Worm (Caenorhabditis elegans): ENCODE data around the gene pat-2.

pat-2 gene

DNA sequence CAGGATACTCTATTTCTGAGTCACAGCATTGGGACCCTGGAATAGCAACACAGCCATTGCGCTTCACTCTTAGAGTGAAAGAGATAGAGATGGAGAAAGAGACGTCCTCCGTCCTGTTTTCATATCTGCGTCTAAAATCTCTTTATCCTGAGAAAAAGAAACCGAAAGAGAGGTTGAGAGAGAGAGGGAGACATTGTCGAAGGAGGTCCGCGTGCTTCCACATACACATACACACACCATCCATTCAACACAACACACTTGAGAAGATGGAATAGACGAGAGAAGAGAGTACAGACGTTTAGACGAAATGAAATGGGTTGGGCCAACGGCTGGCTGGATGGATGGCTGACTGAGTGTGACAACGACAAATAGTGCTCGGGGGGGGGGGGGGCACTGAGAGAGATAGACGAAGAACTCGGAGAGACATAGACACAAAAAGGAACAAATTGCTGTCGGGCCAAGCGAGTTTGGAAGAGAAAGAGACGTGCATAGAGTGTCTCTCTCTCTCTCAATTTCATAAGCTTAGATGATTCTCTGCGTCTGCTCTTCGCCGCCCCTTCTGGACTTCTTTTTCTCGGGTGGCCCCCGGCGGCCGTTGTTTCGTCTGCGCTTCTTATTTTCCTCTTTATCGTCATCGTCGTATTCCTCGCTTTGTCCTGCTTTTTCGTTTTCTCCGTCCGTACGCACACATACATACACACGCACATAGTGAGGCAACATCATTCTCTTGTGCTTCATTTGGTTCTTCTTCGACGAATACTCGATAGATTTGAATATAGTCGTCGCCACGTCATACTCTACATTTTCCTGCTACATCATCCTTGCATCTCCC lies 18.5 kb upstream of the pat-2 start, which contains the start of gene F54F2.6:
Gene F54F2.6 (minus strand): TSS at position 738 of the 832 bp plus-strand sequence.
- TF ChIP-seq egl-27 (tag; optimal IDR thresholded peaks at IDR 0.05): peak; percentile 93
- no peak for TF ChIP-seq skn-1 (tag; optimal IDR thresholded peaks at IDR 0.05)
- TF ChIP-seq elt-3 (tag; optimal IDR thresholded peaks at IDR 0.05): no peak
- peak; percentile 31 for TF ChIP-seq sma-3 (GFP tag; optimal IDR thresholded peaks at IDR 0.05)
- peak; percentile 59 to 92 for TF ChIP-seq lsy-2 (tag; optimal IDR thresholded peaks at IDR 0.05)
- no peak for TF ChIP-seq ztf-1 (GFP tag; conservative IDR thresholded peaks at IDR 0.05)
- peak; percentile 81 for TF ChIP-seq nhr-25 (tag; optimal IDR thresholded peaks at IDR 0.05)
- TF ChIP-seq ama-1 (optimal IDR thresholded peaks at IDR 0.05): no peak
- peak; percentile 95 for TF ChIP-seq Y55F3AM.14 (GFP tag; optimal IDR thresholded peaks at IDR 0.05)
- TF ChIP-seq lin-11 (tag; optimal IDR thresholded peaks at IDR 0.05): peak; percentile 65
- TF ChIP-seq ztf-11 (tag; optimal IDR thresholded peaks at IDR 0.05): peak; percentile 54
- TF ChIP-seq dmd-4 (tag; optimal IDR thresholded peaks at IDR 0.05): no peak
- TF ChIP-seq lin-39 (tag; optimal IDR thresholded peaks at IDR 0.05): peak; percentile 82
- no peak for TF ChIP-seq peb-1 (tag; optimal IDR thresholded peaks at IDR 0.05)
- peak; percentile 96 for TF ChIP-seq nhr-6 (tag; optimal IDR thresholded peaks at IDR 0.05)
- peak; percentile 26 for TF ChIP-seq nhr-237 (tag; optimal IDR thresholded peaks at IDR 0.05)
- peak; percentile 96 for TF ChIP-seq C34F6.9 (tag; optimal IDR thresholded peaks at IDR 0.05)
- peak; percentile 1 for TF ChIP-seq ZK546.5 (tag; optimal IDR thresholded peaks at IDR 0.05)
- TF ChIP-seq unc-62 (GFP tag; optimal IDR thresholded peaks at IDR 0.05): peak; percentile 85
- peak; percentile 87 for TF ChIP-seq crh-2 (tag; optimal IDR thresholded peaks at IDR 0.05)
- TF ChIP-seq mdl-1 (tag; optimal IDR thresholded peaks at IDR 0.05): peak; percentile 85 to 98
- peak; percentile 99 for TF ChIP-seq F13H6.1 (tag; optimal IDR thresholded peaks at IDR 0.05)
- no peak for TF ChIP-seq unc-39 (tag; optimal IDR thresholded peaks at IDR 0.05)
- peak; percentile 83 for TF ChIP-seq blmp-1 (tag; optimal IDR thresholded peaks at IDR 0.05; ENCODE audit: insufficient read depth)
- peak; percentile 54 for TF ChIP-seq fos-1 (tag; optimal IDR thresholded peaks at IDR 0.05)
- TF ChIP-seq nhr-23 (tag; optimal IDR thresholded peaks at IDR 0.05): no peak
- TF ChIP-seq unc-55 (GFP tag; optimal IDR thresholded peaks at IDR 0.05): peak; percentile 85
- TF ChIP-seq ceh-82 (tag; optimal IDR thresholded peaks at IDR 0.05): no peak
- peak; percentile 90 for TF ChIP-seq alr-1 (tag; optimal IDR thresholded peaks at IDR 0.05)
- TF ChIP-seq ztf-4 (tag; optimal IDR thresholded peaks at IDR 0.05): peak; percentile 89
- no peak for TF ChIP-seq nhr-11 (tag; optimal IDR thresholded peaks at IDR 0.05)
- TF ChIP-seq nhr-12 (tag; optimal IDR thresholded peaks at IDR 0.05): no peak
- TF ChIP-seq elt-1 (tag; optimal IDR thresholded peaks at IDR 0.05): no peak
- peak; percentile 90 for TF ChIP-seq nhr-21 (tag; optimal IDR thresholded peaks at IDR 0.05)
- no peak for TF ChIP-seq nhr-10 (tag; optimal IDR thresholded peaks at IDR 0.05)
- TF ChIP-seq ceh-16 (tag; optimal IDR thresholded peaks at IDR 0.05): no peak
- no peak for TF ChIP-seq nhr-77 (tag; optimal IDR thresholded peaks at IDR 0.05)
- TF ChIP-seq zag-1 (tag; optimal IDR thresholded peaks at IDR 0.05): peak; percentile 92
- TF ChIP-seq aly-2 (tag; optimal IDR thresholded peaks at IDR 0.05): no peak
- TF ChIP-seq lin-13 (GFP tag; optimal IDR thresholded peaks at IDR 0.05): peak; percentile 82
- peak; percentile 64 for TF ChIP-seq gmeb-1 (tag; optimal IDR thresholded peaks at IDR 0.05)
- peak; percentile 94 for TF ChIP-seq mab-5 (tag; optimal IDR thresholded peaks at IDR 0.05)
- peak; percentile 95 for TF ChIP-seq nhr-129 (tag; optimal IDR thresholded peaks at IDR 0.05)
- no peak for TF ChIP-seq mbf-1 (tag; optimal IDR thresholded peaks at IDR 0.05)
- peak; percentile 63 for TF ChIP-seq snpc-4 (tag; optimal IDR thresholded peaks at IDR 0.05)
- TF ChIP-seq R02D3.7 (tag; optimal IDR thresholded peaks at IDR 0.05): no peak
- peak; percentile 96 for TF ChIP-seq sma-9 (GFP tag; optimal IDR thresholded peaks at IDR 0.05)
- TF ChIP-seq sma-9 (tag; optimal IDR thresholded peaks at IDR 0.05): no peak
- peak; percentile 95 for TF ChIP-seq sem-4 (tag; optimal IDR thresholded peaks at IDR 0.05)
